Fruit fly (Drosophila melanogaster): ENCODE measurements around the gene Nipsnap.

dm6 chrX:16091431-16091990, 18.1 kb upstream of the Nipsnap start, which contains the start of gene Tob:
- TF ChIP-seq lola (GFP tag; optimal IDR thresholded peaks at IDR 0.05) (no peak), pb (GFP tag; optimal IDR thresholded peaks at IDR 0.05) (no peak), Atf3 (GFP tag; optimal IDR thresholded peaks at IDR 0.05) (no peak), dati (GFP tag; IDR thresholded peaks at IDR 0.05) (no peak), cad (GFP tag; optimal IDR thresholded peaks at IDR 0.05) (no peak)

Data from whole organism, embryonic.